Worm (Caenorhabditis elegans): ENCODE measurements around the gene F46H5.4.

- TF ChIP-seq pha-4 (tag; optimal IDR thresholded peaks at IDR 0.05) (no peak), nhr-2 (tag; optimal IDR thresholded peaks at IDR 0.05) (no peak), nhr-237 (tag; optimal IDR thresholded peaks at IDR 0.05) (no peak)
Observed at ce11 chrX:7205195-7205594, 49.2 kb downstream of the F46H5.4 start, which contains the start of gene C55B6.5.
